Worm (Caenorhabditis elegans) whole organism, young adult: ENCODE measurements around the gene C50E3.7.

Experiments used
- bed-1 ChIP-seq: fragments of 200-800 bp; sonication (Bioruptor generic); IDR thresholded peaks from 2 replicates; pipeline ENCODE4 v1.3.6; 2022; ENCODE audit warnings: missing genetic modification reagents, missing genetic modification characterization, missing compliant biosample characterization
- cebp-1 ChIP-seq, 2 experiments: fragments of 200-800 bp in 1 of 2; sonication (Bioruptor generic) in 1 of 2; sonication (generic microtip) in 1 of 2; IDR thresholded peaks in 1 of 2; optimal IDR thresholded peaks in 1 of 2; 2 replicates each; pipeline versions ENCODE4 v1.3.6 to Lab custom; 2017 to 2022; ENCODE audit warnings: missing compliant biosample characterization in 2 of 2, missing genetic modification characterization in 2 of 2, mild to moderate bottlenecking in 1 of 2, missing genetic modification reagents in 1 of 2, moderate library complexity in 1 of 2
- efl-1 ChIP-seq: fragments of 150-350 bp; optimal IDR thresholded peaks from 2 replicates; lab custom pipeline; 2014; ENCODE audit warnings: missing biosample characterization, missing genetic modification reagents, missing genetic modification characterization
- nfyb-1 ChIP-seq: fragments of 200-800 bp; sonication (Bioruptor generic); IDR thresholded peaks from 2 replicates; pipeline ENCODE4 v1.3.6; 2022; ENCODE audit warnings: missing genetic modification reagents, missing genetic modification characterization, missing compliant biosample characterization
- nhr-120 ChIP-seq: fragments of 200-800 bp; sonication (Bioruptor generic); IDR thresholded peaks from 2 replicates; pipeline ENCODE4 v1.3.6; 2022; ENCODE audit warnings: missing genetic modification characterization, missing compliant biosample characterization
- pha-4 ChIP-seq: fragments of 150-350 bp; sonication (generic microtip); optimal IDR thresholded peaks from 2 replicates; lab custom pipeline; 2014; ENCODE audit warnings: missing biosample characterization, missing genetic modification reagents, missing genetic modification characterization
- xnd-1 ChIP-seq: sonication (generic microtip); optimal IDR thresholded peaks from 2 replicates; lab custom pipeline; 2016; ENCODE audit warnings: missing genotype, missing genetic modification reagents, missing genetic modification characterization, missing compliant biosample characterization

DNA sequence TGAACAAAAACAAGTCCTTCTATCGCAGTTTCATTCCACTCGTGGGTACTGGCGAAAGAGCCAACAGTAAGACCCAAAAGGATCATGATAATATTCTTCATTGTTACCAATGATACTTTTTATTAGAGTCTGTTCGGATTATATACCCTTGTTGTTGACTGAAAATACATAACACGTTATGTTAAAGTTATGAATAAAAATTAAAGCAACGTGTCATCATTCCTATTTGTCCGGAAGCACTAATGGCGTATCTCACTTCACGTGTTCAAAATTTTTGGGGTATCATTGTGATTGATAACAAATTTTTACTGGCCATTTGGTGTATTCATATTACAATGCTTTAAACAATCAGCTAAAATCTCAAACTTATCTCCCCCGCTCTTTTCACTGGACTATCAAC, 3.3 kb upstream of the C50E3.7 start, which contains the start of gene scl-26:
- no peak for TF ChIP-seq nfyb-1
- TF ChIP-seq xnd-1, result no peak
- no peak for TF ChIP-seq nhr-120 (GFP tag; lab: Robert Waterston, UW)
- TF ChIP-seq cebp-1 (GFP tag; IDR thresholded peaks at IDR 0.05; lab: Robert Waterston, UW), result no peak
- TF ChIP-seq cebp-1 (tag; optimal IDR thresholded peaks at IDR 0.05; lab: Kevin White, UChicago), result no peak
- TF ChIP-seq bed-1 (GFP tag; lab: Robert Waterston, UW), result no peak
- no peak for TF ChIP-seq pha-4 (tag; lab: Kevin White, UChicago)
- no peak for TF ChIP-seq efl-1
